Fruit fly (Drosophila melanogaster) whole organism: ENCODE measurements around the gene Meics.

ENCODE experiments used
- CG8478 ChIP-seq: fragments of >200 bp; optimal IDR thresholded peaks from 2 replicates; lab custom pipeline; 2018; ENCODE audit warnings: inconsistent platforms
- Dll ChIP-seq: fragments of >200 bp; optimal IDR thresholded peaks from 2 replicates; lab custom pipeline; 2017
- EcR ChIP-seq, 2 experiments: fragments of >200 bp; optimal IDR thresholded peaks; 2 replicates each; lab custom pipeline; 2017; ENCODE audit warnings: missing biosample characterization in 2 of 2, missing genetic modification characterization in 2 of 2, missing genetic modification reagents in 2 of 2
- pan ChIP-seq: fragments of >200 bp; optimal IDR thresholded peaks from 2 replicates; lab custom pipeline; 2017
- psq ChIP-seq: fragments of >200 bp; optimal IDR thresholded peaks from 2 replicates; lab custom pipeline; 2017
- usp ChIP-seq: fragments of >200 bp; optimal IDR thresholded peaks from 2 replicates; lab custom pipeline; 2017; ENCODE audit warnings: missing biosample characterization, missing genetic modification characterization, mixed read lengths

dm6 chr3L:14003297-14004040 is 39.0 kb upstream of the Meics start:
- TF ChIP-seq usp (GFP tag; lab: Kevin White, UChicago) (no peak), psq (lab: Kevin White, UChicago) (no peak), pan (lab: Kevin White, UChicago) (no peak), CG8478 (lab: Kevin White, UChicago) (no peak), EcR (GFP tag; optimal IDR thresholded peaks at IDR 0.05; lab: Kevin White, UChicago) (no peak), Dll (no peak)
